Fruit fly (Drosophila melanogaster) whole organism, embryonic: ENCODE measurements around the gene CG10862.

Source experiments
- Atf6 ChIP-seq: fragments of 200-800 bp; sonication (Bioruptor generic); IDR thresholded peaks from 2 replicates; pipeline ENCODE4 v1.3.6; 2022; ENCODE audit warnings: missing biosample characterization, missing genetic modification characterization
- CG10462 ChIP-seq: fragments of 200-800 bp; sonication (Bioruptor generic); optimal IDR thresholded peaks from 2 replicates; lab custom pipeline; 2016; ENCODE audit warnings: missing biosample characterization, missing genetic modification characterization
- CG11093 ChIP-seq: fragments of 200-800 bp; sonication (Bioruptor generic); IDR thresholded peaks from 3 replicates; pipeline ENCODE4 v1.3.6; 2022; ENCODE audit warnings: missing biosample characterization, missing genetic modification characterization
- CG11695 ChIP-seq: fragments of 200-800 bp; sonication (Bioruptor generic); IDR thresholded peaks from 3 replicates; pipeline ENCODE4 v1.3.6; 2022; ENCODE audit warnings: missing biosample characterization, missing genetic modification characterization
- CG14667 ChIP-seq: fragments of 200-800 bp; sonication (Bioruptor generic); IDR thresholded peaks from 2 replicates; pipeline ENCODE4 v1.3.6; 2022; ENCODE audit warnings: missing biosample characterization, missing genetic modification characterization
- CG17361 ChIP-seq: fragments of 200-800 bp; sonication (Bioruptor generic); IDR thresholded peaks from 3 replicates; pipeline ENCODE4 v1.3.6; 2022; ENCODE audit warnings: missing biosample characterization, missing genetic modification characterization
- CG18011 ChIP-seq: fragments of 200-800 bp; sonication (Bioruptor generic); optimal IDR thresholded peaks from 2 replicates; lab custom pipeline; 2017; ENCODE audit warnings: missing biosample characterization, missing genetic modification characterization, mild to moderate bottlenecking, moderate library complexity, missing genotype
- CG2712 ChIP-seq: fragments of 200-800 bp; optimal IDR thresholded peaks from 3 replicates; lab custom pipeline; 2019; ENCODE audit warnings: missing biosample characterization, mild to moderate bottlenecking, missing genetic modification characterization, moderate library complexity
- CG3847 ChIP-seq: fragments of 200-800 bp; sonication (Bioruptor generic); IDR thresholded peaks from 2 replicates; pipeline ENCODE4 v1.3.6; 2022; ENCODE audit warnings: missing biosample characterization, missing genetic modification characterization
- CG6683 ChIP-seq: fragments of 200-800 bp; sonication (Bioruptor generic); optimal IDR thresholded peaks from 2 replicates; lab custom pipeline; 2017; ENCODE audit warnings: missing biosample characterization, mild to moderate bottlenecking, missing genetic modification characterization, missing genetic modification reagents
- Camta ChIP-seq: fragments of 200-800 bp; sonication (Bioruptor generic); optimal IDR thresholded peaks from 2 replicates; lab custom pipeline; 2016; ENCODE audit warnings: missing biosample characterization, missing genetic modification characterization
- Chrac-16 ChIP-seq: fragments of 200-800 bp; sonication (Bioruptor generic); optimal IDR thresholded peaks from 3 replicates; lab custom pipeline; 2016; ENCODE audit warnings: missing biosample characterization, missing genetic modification characterization
- D ChIP-seq, 2 experiments: fragments of 200-800 bp in 1 of 2; fragments of >200 bp in 1 of 2; sonication (Bioruptor generic) in 1 of 2; optimal IDR thresholded peaks; 2 replicates in 1 of 2; 3 replicates in 1 of 2; lab custom pipeline; 2017; ENCODE audit warnings: mild to moderate bottlenecking in 1 of 2, missing biosample characterization in 1 of 2, missing genetic modification characterization in 1 of 2, missing genetic modification reagents in 1 of 2
- Dll ChIP-seq: fragments of 200-800 bp; sonication (Bioruptor generic); IDR thresholded peaks from 4 replicates; pipeline ENCODE4 v1.3.6; 2022; ENCODE audit warnings: missing biosample characterization, missing genetic modification characterization; ENCODE audit not compliant: partially characterized antibody
- Doc2 ChIP-seq: fragments of 200-800 bp; sonication (Bioruptor generic); IDR thresholded peaks from 2 replicates; pipeline ENCODE4 v1.3.6; 2022; ENCODE audit warnings: missing biosample characterization, missing genetic modification characterization
- Dref ChIP-seq: fragments of 200-800 bp; sonication (Bioruptor generic); IDR thresholded peaks from 2 replicates; pipeline ENCODE4 v1.3.6; 2022; ENCODE audit warnings: missing biosample characterization, missing genetic modification characterization
- Eip74EF ChIP-seq, 2 experiments: fragments of 200-800 bp in 1 of 2; fragments of >200 bp in 1 of 2; sonication (Bioruptor generic) in 1 of 2; optimal IDR thresholded peaks; 2 replicates each; lab custom pipeline; 2017 to 2019; ENCODE audit warnings: missing biosample characterization in 2 of 2, missing genetic modification characterization in 2 of 2, mild to moderate bottlenecking in 1 of 2, moderate library complexity in 1 of 2
- Elba2 ChIP-seq: fragments of 200-800 bp; sonication (Bioruptor generic); optimal IDR thresholded peaks from 3 replicates; lab custom pipeline; 2016; ENCODE audit warnings: missing biosample characterization, missing genetic modification characterization
- Ets65A ChIP-seq: fragments of 200-800 bp; sonication (Bioruptor generic); peaks from one replicate; lab custom pipeline; 2016; ENCODE audit warnings: missing biosample characterization, missing genetic modification characterization
- GATAe ChIP-seq: fragments of 200-800 bp; sonication (Bioruptor generic); conservative IDR thresholded peaks from 2 replicates; pipeline ENCODE4 v1.3.6; 2022; ENCODE audit warnings: missing biosample characterization, missing genetic modification characterization
- Gsc ChIP-seq: fragments of 200-800 bp; sonication (Bioruptor generic); IDR thresholded peaks from 2 replicates; pipeline ENCODE4 v1.3.6; 2022; ENCODE audit warnings: missing biosample characterization, missing genetic modification characterization
- Kr ChIP-seq: fragments of 200-800 bp; sonication (Bioruptor generic); optimal IDR thresholded peaks from 2 replicates; lab custom pipeline; 2017; ENCODE audit warnings: missing biosample characterization, mild to moderate bottlenecking, missing genetic modification characterization
- Lhr ChIP-seq: fragments of 200-800 bp; sonication (Bioruptor generic); optimal IDR thresholded peaks from 3 replicates; lab custom pipeline; 2017; ENCODE audit warnings: mild to moderate bottlenecking, missing biosample characterization, missing genetic modification reagents, missing genetic modification characterization
- Opbp ChIP-seq: fragments of 200-800 bp; sonication (Bioruptor generic); IDR thresholded peaks from 3 replicates; pipeline ENCODE4 v1.3.6; 2022; ENCODE audit warnings: missing biosample characterization, missing genetic modification characterization; ENCODE audit not compliant: partially characterized antibody
- Pdp1 ChIP-seq, 2 experiments: fragments of 200-800 bp; sonication (Bioruptor generic); optimal IDR thresholded peaks; 3 replicates each; lab custom pipeline; 2016; ENCODE audit warnings: missing biosample characterization in 2 of 2, missing genetic modification characterization in 2 of 2, mild to moderate bottlenecking in 1 of 2, moderate library complexity in 1 of 2
- Ptx1 ChIP-seq: fragments of 200-800 bp; sonication (Bioruptor generic); IDR thresholded peaks from 2 replicates; pipeline ENCODE4 v1.3.6; 2022; ENCODE audit warnings: missing biosample characterization, missing genetic modification characterization
- Ravus ChIP-seq: fragments of 200-800 bp; sonication (Bioruptor generic); IDR thresholded peaks from 2 replicates; pipeline ENCODE4 v1.3.6; 2022; ENCODE audit warnings: missing biosample characterization, missing genetic modification characterization
- ab ChIP-seq: fragments of 200-800 bp; sonication (Bioruptor generic); optimal IDR thresholded peaks from 2 replicates; lab custom pipeline; 2016; ENCODE audit warnings: missing biosample characterization, missing genetic modification characterization
- ara ChIP-seq: fragments of 200-800 bp; sonication (Bioruptor generic); IDR thresholded peaks from 2 replicates; pipeline ENCODE4 v1.3.6; 2022; ENCODE audit warnings: missing biosample characterization, missing genetic modification characterization
- btn ChIP-seq: fragments of 200-800 bp; sonication (Bioruptor generic); optimal IDR thresholded peaks from 2 replicates; lab custom pipeline; 2016; ENCODE audit warnings: missing biosample characterization, missing genetic modification characterization
- cas ChIP-seq: fragments of 200-800 bp; sonication (Bioruptor generic); IDR thresholded peaks from 2 replicates; pipeline ENCODE4 v1.3.6; 2022; ENCODE audit warnings: missing biosample characterization, missing genetic modification characterization
- cato ChIP-seq: fragments of 200-800 bp; sonication (Bioruptor generic); optimal IDR thresholded peaks from 2 replicates; lab custom pipeline; 2016; ENCODE audit warnings: missing biosample characterization, missing genetic modification characterization, borderline replicate concordance
- dati ChIP-seq: fragments of 200-800 bp; sonication (Bioruptor generic); IDR thresholded peaks from 2 replicates; pipeline ENCODE4 v1.3.6; 2022; ENCODE audit warnings: missing biosample characterization, missing genetic modification characterization
- dpn ChIP-seq, 2 experiments: fragments of 200-800 bp; sonication (Bioruptor generic); optimal IDR thresholded peaks; 3 replicates each; lab custom pipeline; 2016; ENCODE audit warnings: missing biosample characterization in 2 of 2, missing genetic modification characterization in 2 of 2
- eve ChIP-seq, 2 experiments: fragments of >200 bp; optimal IDR thresholded peaks; 2 replicates each; lab custom pipeline; 2017; ENCODE audit warnings: missing biosample characterization in 2 of 2, missing genetic modification characterization in 2 of 2
- ewg ChIP-seq: fragments of 200-800 bp; sonication (Bioruptor generic); optimal IDR thresholded peaks from 3 replicates; lab custom pipeline; 2017; ENCODE audit warnings: mild to moderate bottlenecking, missing biosample characterization, missing genetic modification reagents, missing genetic modification characterization
- ftz-f1 ChIP-seq: fragments of 200-800 bp; sonication (Bioruptor generic); optimal IDR thresholded peaks from 2 replicates; lab custom pipeline; 2016; ENCODE audit warnings: missing biosample characterization, missing genetic modification characterization
- fu2 ChIP-seq: fragments of 200-800 bp; sonication (Bioruptor generic); optimal IDR thresholded peaks from 2 replicates; lab custom pipeline; 2016; ENCODE audit warnings: missing biosample characterization, missing genetic modification characterization
- gt ChIP-seq: fragments of 200-800 bp; sonication (Bioruptor generic); IDR thresholded peaks from 2 replicates; pipeline ENCODE4 v1.3.6; 2022; ENCODE audit warnings: missing biosample characterization, missing genetic modification characterization
- hb ChIP-seq: fragments of 200-800 bp; sonication (Bioruptor generic); IDR thresholded peaks from 3 replicates; pipeline ENCODE4 v1.3.6; 2022; ENCODE audit warnings: missing biosample characterization, missing genetic modification characterization; ENCODE audit not compliant: partially characterized antibody
- knrl ChIP-seq: fragments of 200-800 bp; sonication (Bioruptor generic); IDR thresholded peaks from 3 replicates; pipeline ENCODE4 v1.3.6; 2022; ENCODE audit warnings: missing biosample characterization, missing genetic modification characterization; ENCODE audit not compliant: partially characterized antibody
- lab ChIP-seq: fragments of 200-800 bp; sonication (Bioruptor generic); optimal IDR thresholded peaks from 3 replicates; lab custom pipeline; 2017; ENCODE audit warnings: missing biosample characterization, missing genetic modification characterization, mild to moderate bottlenecking, moderate library complexity, missing genetic modification reagents
- nerfin-1 ChIP-seq: fragments of 200-800 bp; sonication (Bioruptor generic); optimal IDR thresholded peaks from 3 replicates; lab custom pipeline; 2019; ENCODE audit warnings: missing biosample characterization, mild to moderate bottlenecking, missing genetic modification characterization, moderate library complexity
- otp ChIP-seq: fragments of 200-800 bp; sonication (Bioruptor generic); IDR thresholded peaks from 3 replicates; pipeline ENCODE4, ENCODE4 v1.3.6; 2022; ENCODE audit warnings: missing biosample characterization, missing genetic modification characterization
- phol ChIP-seq: fragments of 200-800 bp; sonication (Bioruptor generic); optimal IDR thresholded peaks from 3 replicates; lab custom pipeline; 2018; ENCODE audit warnings: missing biosample characterization, mild to moderate bottlenecking, missing genetic modification characterization, moderate library complexity
- ranshi ChIP-seq: fragments of 200-800 bp; sonication (Bioruptor generic); IDR thresholded peaks from 2 replicates; pipeline ENCODE4 v1.3.6; 2022; ENCODE audit warnings: missing biosample characterization, missing genetic modification characterization
- scrt ChIP-seq: fragments of 200-800 bp; sonication (Bioruptor generic); optimal IDR thresholded peaks from 2 replicates; lab custom pipeline; 2018; ENCODE audit warnings: missing biosample characterization, mild to moderate bottlenecking, missing genetic modification characterization, moderate library complexity
- sens ChIP-seq: fragments of 200-800 bp; sonication (Bioruptor generic); peaks from one replicate; lab custom pipeline; 2016; ENCODE audit warnings: missing biosample characterization, missing genetic modification characterization
- sqz ChIP-seq: fragments of 200-800 bp; sonication (Bioruptor generic); optimal IDR thresholded peaks from 3 replicates; lab custom pipeline; 2018; ENCODE audit warnings: missing biosample characterization, mild to moderate bottlenecking, missing genetic modification characterization
- wek ChIP-seq: fragments of 200-800 bp; sonication (Bioruptor generic); optimal IDR thresholded peaks from 3 replicates; lab custom pipeline; 2018; ENCODE audit warnings: missing biosample characterization, mild to moderate bottlenecking, missing genetic modification characterization, moderate library complexity

The CG10862 gene

DNA sequence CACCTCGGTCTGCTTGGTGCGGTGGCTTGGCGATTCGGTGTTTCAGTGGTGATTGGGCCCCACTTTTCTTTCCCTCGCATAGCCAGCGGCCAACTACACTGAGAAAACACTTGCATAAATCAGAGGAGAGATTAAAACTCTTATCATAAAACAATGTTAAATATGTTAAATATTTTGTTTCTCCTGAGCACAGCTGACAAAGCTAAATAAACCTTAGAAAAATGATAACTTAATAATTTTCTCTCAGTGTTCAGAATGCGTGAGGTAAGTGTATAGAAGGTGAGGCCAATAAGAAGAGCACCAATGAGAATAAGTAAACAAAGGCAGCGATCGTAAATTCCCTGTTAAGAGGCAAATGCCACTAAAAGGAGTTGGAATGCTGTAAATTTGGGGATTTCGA is 37.3 kb downstream of the CG10862 start (continued):
- TF ChIP-seq btn (peak; percentile 59), phol (tag; lab: Kevin White, UChicago) (peak; percentile 80), lab (GFP tag; lab: Kevin White, UChicago) (peak; percentile 49), Dll (GFP tag; lab: Robert Waterston, UW) (no peak), CG17361 (peak; percentile 71), CG18011 (no peak), hb (GFP tag; lab: Robert Waterston, UW) (no peak), cas (no peak), sqz (peak; percentile 29), Chrac-16 (GFP tag; lab: Kevin White, UChicago) (peak; percentile 87), dati (GFP tag; lab: Robert Waterston, UW) (peak; percentile 47; the same call in 1 of the 2 replicates), Kr (GFP tag; lab: Kevin White, UChicago) (no peak), ab (GFP tag; lab: Kevin White, UChicago) (peak; percentile 12), Pdp1 (GFP tag; optimal IDR thresholded peaks at IDR 0.05; lab: Kevin White, UChicago) (peak; percentile 67 to 88), sens (peak; percentile 98), GATAe (GFP tag; lab: Robert Waterston, UW) (no peak), fu2 (GFP tag; lab: Kevin White, UChicago) (peak; percentile 40), wek (GFP tag; lab: Kevin White, UChicago) (no peak), ewg (GFP tag; lab: Kevin White, UChicago) (peak; percentile 56), Gsc (GFP tag; lab: Robert Waterston, UW) (peak; percentile 48; the same call in 1 of the 2 replicates), CG10462 (GFP tag; lab: Kevin White, UChicago) (peak; percentile 74), Elba2 (GFP tag; lab: Kevin White, UChicago) (peak; percentile 86), cato (GFP tag; lab: Kevin White, UChicago) (peak; percentile 74), Eip74EF (GFP tag; optimal IDR thresholded peaks at IDR 0.05; lab: Kevin White, UChicago) (peak in 1 of 2 experiments; percentile 48), Ets65A (peak; percentile 96), nerfin-1 (tag; lab: Kevin White, UChicago) (peak; percentile 44), Dref (GFP tag; lab: Robert Waterston, UW) (no peak), Atf6 (GFP tag; lab: Robert Waterston, UW) (no peak), Ptx1 (GFP tag; lab: Robert Waterston, UW) (peak; percentile 76), CG11695 (GFP tag; lab: Robert Waterston, UW) (peak; percentile 81), D (optimal IDR thresholded peaks at IDR 0.05; lab: Kevin White, UChicago) (no peak), D (GFP tag; optimal IDR thresholded peaks at IDR 0.05; lab: Kevin White, UChicago) (peak; percentile 67), Doc2 (GFP tag; lab: Robert Waterston, UW) (no peak), ranshi (GFP tag; lab: Robert Waterston, UW) (peak; percentile 64; the same call in 1 of the 2 replicates), CG14667 (peak; percentile 65), Camta (peak; percentile 26), CG3847 (peak; percentile 31; the same call in 1 of the 2 replicates), CG6683 (GFP tag; lab: Kevin White, UChicago) (no peak), Opbp (no peak), Ravus (GFP tag; lab: Robert Waterston, UW) (no peak; the same call in 1 of the 2 replicates), Lhr (peak; percentile 62), scrt (GFP tag; lab: Kevin White, UChicago) (peak; percentile 25), CG2712 (tag; lab: Kevin White, UChicago) (peak; percentile 94), ara (peak; percentile 91), dpn (GFP tag; optimal IDR thresholded peaks at IDR 0.05; lab: Kevin White, UChicago) (peak; percentile 68 to 83), ftz-f1 (no peak), knrl (GFP tag; lab: Robert Waterston, UW) (no peak), CG11093 (peak; percentile 68; the same call in 1 of the 3 replicates), otp (GFP tag; lab: Robert Waterston, UW) (peak; percentile 91), gt (GFP tag; lab: Robert Waterston, UW) (peak; percentile 57; the same call in 1 of the 2 replicates), eve (GFP tag; optimal IDR thresholded peaks at IDR 0.05; lab: Kevin White, UChicago) (peak in 1 of 2 experiments; percentile 65)
